Fruit fly (Drosophila melanogaster): ENCODE results near the gene CG17726.

The CG17726 gene

DNA sequence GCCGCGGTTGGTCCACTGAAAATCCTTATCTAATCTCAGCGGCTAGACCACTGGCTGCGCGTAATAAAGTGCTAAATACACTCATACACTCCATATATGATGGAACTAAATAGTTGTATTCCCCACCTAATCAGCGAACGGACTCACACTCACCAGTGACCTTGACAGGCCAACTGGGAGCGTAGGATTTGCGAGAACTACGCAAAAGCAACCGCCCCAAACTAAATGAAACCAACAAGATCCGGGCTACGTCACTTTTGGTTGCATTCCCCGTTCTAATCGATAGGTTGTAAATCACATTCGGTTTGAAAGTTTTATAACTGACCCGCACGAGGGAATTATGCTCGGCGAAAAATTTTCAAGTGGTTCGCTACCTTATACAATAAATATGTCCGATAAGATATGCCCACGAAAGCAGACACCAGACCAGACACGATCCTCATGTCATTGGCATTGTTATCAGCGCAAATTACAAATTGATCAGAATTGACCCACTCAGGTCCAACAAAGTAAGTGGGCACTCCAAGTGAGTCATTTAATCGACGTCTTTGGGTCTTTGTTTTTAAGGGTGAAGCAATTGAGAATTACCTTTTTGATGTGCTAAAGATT, 27.2 kb upstream of the CG17726 start (continued):
- TF ChIP-seq Awh (GFP tag; IDR thresholded peaks at IDR 0.05) (no peak), MESR4 (GFP tag; optimal IDR thresholded peaks at IDR 0.05) (no peak), Hmx (GFP tag; optimal IDR thresholded peaks at IDR 0.05) (no peak), CG4328 (GFP tag; optimal IDR thresholded peaks at IDR 0.05) (no peak), CG13424 (tag; optimal IDR thresholded peaks at IDR 0.05) (no peak), Sox100B (GFP tag; optimal IDR thresholded peaks at IDR 0.05) (no peak), Mad (GFP tag; optimal IDR thresholded peaks at IDR 0.05) (no peak), sqz (GFP tag; optimal IDR thresholded peaks at IDR 0.05) (no peak), exex (tag; optimal IDR thresholded peaks at IDR 0.05) (peak; percentile 98), CG7745 (tag; optimal IDR thresholded peaks at IDR 0.05) (peak; percentile 29), sima (GFP tag; optimal IDR thresholded peaks at IDR 0.05) (no peak), fd64A (GFP tag; optimal IDR thresholded peaks at IDR 0.05) (no peak), CG8359 (GFP tag; optimal IDR thresholded peaks at IDR 0.05; ENCODE audit: borderline replicate concordance) (no peak), CG3838 (GFP tag; optimal IDR thresholded peaks at IDR 0.05) (no peak), Bdp1 (GFP tag; optimal IDR thresholded peaks at IDR 0.05) (no peak), phol (tag; optimal IDR thresholded peaks at IDR 0.05) (no peak)

DNA sequence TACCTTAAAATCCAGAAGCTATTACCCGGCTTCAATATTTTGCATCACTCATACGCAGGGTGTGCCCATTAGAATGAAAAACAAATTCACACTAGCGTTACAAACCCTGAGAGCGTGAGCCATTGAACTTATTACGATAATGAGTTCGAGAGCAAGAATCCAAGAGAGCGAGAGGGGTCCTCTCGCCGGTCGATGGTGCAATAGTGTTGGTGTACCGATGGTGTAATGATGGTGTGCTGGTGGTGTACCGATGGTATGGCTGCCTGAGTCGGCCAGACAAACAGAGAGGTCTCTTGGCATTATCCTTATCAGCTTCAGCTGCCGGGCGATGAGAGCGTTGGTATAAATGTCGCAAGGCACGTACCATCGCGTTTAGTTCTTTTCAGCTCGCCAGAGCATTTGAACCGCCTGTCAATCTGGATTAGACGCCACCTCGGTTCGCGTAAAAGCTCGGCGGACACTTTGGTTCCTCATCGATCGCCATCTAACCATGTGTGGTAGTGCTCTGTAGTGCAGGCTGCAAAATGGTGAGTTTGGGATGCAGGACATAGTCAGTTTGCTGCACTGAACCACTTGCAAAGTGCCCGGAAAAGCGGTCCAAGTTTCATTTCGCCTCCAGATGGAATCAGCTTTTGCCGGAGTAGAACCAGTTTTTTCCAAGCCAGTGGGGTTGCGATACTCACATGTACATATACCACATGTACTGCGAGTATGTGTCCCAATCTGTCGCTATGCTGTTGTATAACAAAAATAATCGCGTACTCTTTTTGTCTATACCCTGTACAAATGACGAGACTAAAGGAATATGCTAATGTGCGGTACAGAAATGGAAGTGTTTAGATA, 26.3 kb upstream of the CG17726 start:
- TF ChIP-seq CG34422 (GFP tag; IDR thresholded peaks at IDR 0.05) = peak; percentile 13; the same call in 1 of the 3 replicates
- TF ChIP-seq HmgZ (tag; optimal IDR thresholded peaks at IDR 0.05) = peak; percentile 48
- TF ChIP-seq dysf (GFP tag; IDR thresholded peaks at IDR 0.05) = no peak
- TF ChIP-seq CG12155 (GFP tag; optimal IDR thresholded peaks at IDR 0.05) = no peak
- TF ChIP-seq cg (GFP tag; optimal IDR thresholded peaks at IDR 0.05) = peak; percentile 43
- TF ChIP-seq unc-4 (GFP tag; IDR thresholded peaks at IDR 0.05; ENCODE audit: partially characterized antibody) = 0 out of 2 replicates have a peak, but pooled peaks have one; percentile 15
- TF ChIP-seq Jarid2 (GFP tag; optimal IDR thresholded peaks at IDR 0.05) = peak; percentile 35
- no peak for TF ChIP-seq Atf3 (GFP tag; optimal IDR thresholded peaks at IDR 0.05)
- TF ChIP-seq sug (tag; optimal IDR thresholded peaks at IDR 0.05) = peak; percentile 85
- 0 out of 2 replicates have a peak, but pooled peaks have one; percentile 23 for TF ChIP-seq CG11247 (GFP tag; IDR thresholded peaks at IDR 0.05)
- TF ChIP-seq stc (GFP tag; IDR thresholded peaks at IDR 0.05) = 0 out of 2 replicates have a peak, but pooled peaks have one; percentile 16
- TF ChIP-seq mirr (GFP tag; optimal IDR thresholded peaks at IDR 0.05) = peak; percentile 65
- TF ChIP-seq Sox100B (GFP tag; optimal IDR thresholded peaks at IDR 0.05) = peak; percentile 30
- no peak for TF ChIP-seq eve (GFP tag; optimal IDR thresholded peaks at IDR 0.05)
- TF ChIP-seq CG11456 (GFP tag; IDR thresholded peaks at IDR 0.05) = 0 out of 3 replicates have a peak, but pooled peaks have one; percentile 36
- TF ChIP-seq CG6813 (GFP tag; optimal IDR thresholded peaks at IDR 0.05) = no peak
- peak; percentile 14 for TF ChIP-seq CG17829 (tag; optimal IDR thresholded peaks at IDR 0.05)
- TF ChIP-seq CG12219 (GFP tag; optimal IDR thresholded peaks at IDR 0.05) = no peak
- TF ChIP-seq corto (GFP tag; optimal IDR thresholded peaks at IDR 0.05) = no peak
- peak; percentile 46 for TF ChIP-seq ATbp (GFP tag; optimal IDR thresholded peaks at IDR 0.05)
- TF ChIP-seq CG17361 (GFP tag; IDR thresholded peaks at IDR 0.05) = 0 out of 3 replicates have a peak, but pooled peaks have one; percentile 46
- TF ChIP-seq Vsx1 (GFP tag; optimal IDR thresholded peaks at IDR 0.05) = peak; percentile 41
- peak; percentile 27 for TF ChIP-seq CG1529 (GFP tag; optimal IDR thresholded peaks at IDR 0.05)
- peak; percentile 41 for TF ChIP-seq CG17385 (GFP tag; optimal IDR thresholded peaks at IDR 0.05)
- TF ChIP-seq CG12071 (GFP tag; optimal IDR thresholded peaks at IDR 0.05) = peak; percentile 2
- TF ChIP-seq CG17328 (GFP tag; IDR thresholded peaks at IDR 0.05) = no peak
- peak; percentile 25 for TF ChIP-seq Ets65A (GFP tag)
- TF ChIP-seq wek (GFP tag; optimal IDR thresholded peaks at IDR 0.05) = peak; percentile 9
- no peak for TF ChIP-seq kni (GFP tag; optimal IDR thresholded peaks at IDR 0.05)
- TF ChIP-seq insv (GFP tag; optimal IDR thresholded peaks at IDR 0.05) = no peak
- peak; percentile 41 to 84 for TF ChIP-seq Trl (optimal IDR thresholded peaks at IDR 0.05)
- no peak for TF ChIP-seq Trl (GFP tag; optimal IDR thresholded peaks at IDR 0.05)

All from whole organism, embryonic.